Worm (Caenorhabditis elegans) whole organism, early embryonic: ENCODE data around the gene Y60A3A.21.

Experiments
- B0310.2 ChIP-seq: sonication (generic microtip); optimal IDR thresholded peaks from 2 replicates; lab custom pipeline; 2016; ENCODE audit warnings: mild to moderate bottlenecking, missing genetic modification characterization, missing compliant biosample characterization
- F13C5.2 ChIP-seq: sonication (generic microtip); optimal IDR thresholded peaks from 2 replicates; lab custom pipeline; 2017; ENCODE audit warnings: mild to moderate bottlenecking, missing genetic modification characterization, inconsistent platforms, missing compliant biosample characterization
- aly-1 ChIP-seq: sonication (generic microtip); optimal IDR thresholded peaks from 2 replicates; lab custom pipeline; 2016; ENCODE audit warnings: missing genetic modification characterization, missing compliant biosample characterization
- ama-1 ChIP-seq: fragments of 150-350 bp; optimal IDR thresholded peaks from 2 replicates; lab custom pipeline; 2014
- ceh-13 ChIP-seq: fragments of 200-800 bp; sonication (Bioruptor generic); optimal IDR thresholded peaks from 2 replicates; lab custom pipeline; 2018; ENCODE audit warnings: mild to moderate bottlenecking, missing genetic modification characterization, missing compliant biosample characterization
- ceh-36 ChIP-seq: sonication (generic microtip); optimal IDR thresholded peaks from 2 replicates; lab custom pipeline; 2016; ENCODE audit warnings: missing genetic modification characterization, inconsistent platforms, missing compliant biosample characterization
- ets-7 ChIP-seq: sonication (generic microtip); optimal IDR thresholded peaks from 2 replicates; lab custom pipeline; 2016; ENCODE audit warnings: missing genotype, missing genetic modification characterization, missing compliant biosample characterization
- flt-1 ChIP-seq: fragments of 200-800 bp; sonication (Bioruptor generic); IDR thresholded peaks from 2 replicates; pipeline ENCODE4 v1.3.6; 2022; ENCODE audit warnings: missing genetic modification characterization, missing compliant biosample characterization
- hmbx-1 ChIP-seq: sonication (generic microtip); optimal IDR thresholded peaks from 2 replicates; lab custom pipeline; 2016; ENCODE audit warnings: mild to moderate bottlenecking, missing genetic modification characterization, missing compliant biosample characterization
- hmg-4 ChIP-seq: fragments of 200-800 bp; sonication (Bioruptor generic); optimal IDR thresholded peaks from 2 replicates; lab custom pipeline; 2018; ENCODE audit warnings: mild to moderate bottlenecking, missing genetic modification characterization, missing compliant biosample characterization
- hnd-1 ChIP-seq: sonication (generic microtip); optimal IDR thresholded peaks from 2 replicates; lab custom pipeline; 2016; ENCODE audit warnings: missing genetic modification characterization, missing compliant biosample characterization
- pes-1 ChIP-seq: fragments of 200-800 bp; sonication (Bioruptor generic); IDR thresholded peaks from 2 replicates; pipeline ENCODE4 v1.3.6; 2022; ENCODE audit warnings: missing genetic modification reagents, missing genetic modification characterization, missing compliant biosample characterization
- scrt-1 ChIP-seq: fragments of 200-800 bp; sonication (Bioruptor generic); IDR thresholded peaks from 2 replicates; pipeline ENCODE4 v1.3.6; 2022; ENCODE audit warnings: missing genetic modification characterization, missing compliant biosample characterization
- sea-1 ChIP-seq: fragments of 200-800 bp; sonication (Bioruptor generic); conservative IDR thresholded peaks from 2 replicates; pipeline ENCODE4 v1.3.6; 2022; ENCODE audit warnings: missing genetic modification characterization, missing compliant biosample characterization
- tbx-11 ChIP-seq: fragments of 200-800 bp; sonication (Bioruptor generic); IDR thresholded peaks from 2 replicates; pipeline ENCODE4 v1.3.6; 2022; ENCODE audit warnings: missing genetic modification characterization, missing compliant biosample characterization
- tbx-37 ChIP-seq: fragments of 200-800 bp; sonication (Bioruptor generic); conservative IDR thresholded peaks from 2 replicates; pipeline ENCODE4 v1.3.6; 2022; ENCODE audit warnings: missing genetic modification reagents, missing genetic modification characterization, missing compliant biosample characterization
- tra-4 ChIP-seq: sonication (generic microtip); optimal IDR thresholded peaks from 2 replicates; lab custom pipeline; 2017; ENCODE audit warnings: missing genetic modification characterization, missing compliant biosample characterization

Gene Y60A3A.21

ce11 chrV:20022996-20023456 lies 11.3 kb downstream of the Y60A3A.21 start, which contains the start of gene lgc-55:
lgc-55 (plus strand) TSS chrV:20023046.
- no peak for TF ChIP-seq B0310.2 (tag; lab: Kevin White, UChicago)
- no peak for TF ChIP-seq hmg-4 (GFP tag; lab: Kevin White, UChicago)
- TF ChIP-seq ceh-13 (GFP tag; lab: Kevin White, UChicago) = no peak
- TF ChIP-seq pes-1 (GFP tag; lab: Robert Waterston, UW) = no peak
- no peak for TF ChIP-seq tbx-37 (GFP tag; lab: Robert Waterston, UW)
- TF ChIP-seq tbx-11 (GFP tag; lab: Robert Waterston, UW) = no peak
- no peak for TF ChIP-seq aly-1 (tag; lab: Kevin White, UChicago)
- no peak for TF ChIP-seq hmbx-1 (tag; lab: Kevin White, UChicago)
- TF ChIP-seq F13C5.2 (tag; lab: Kevin White, UChicago) = no peak
- no peak for TF ChIP-seq flt-1 (GFP tag; lab: Robert Waterston, UW)
- no peak for TF ChIP-seq sea-1 (GFP tag; lab: Robert Waterston, UW)
- TF ChIP-seq tra-4 = no peak
- TF ChIP-seq ets-7 (tag; lab: Kevin White, UChicago) = no peak
- no peak for TF ChIP-seq ceh-36 (tag; lab: Kevin White, UChicago)
- no peak for TF ChIP-seq scrt-1
- TF ChIP-seq hnd-1 = no peak
- no peak for TF ChIP-seq ama-1

- TF ChIP-seq tbx-37 (GFP tag; lab: Robert Waterston, UW) (no peak), tra-4 (no peak), ets-7 (tag; lab: Kevin White, UChicago) (no peak), hmbx-1 (tag; lab: Kevin White, UChicago) (no peak), hmg-4 (GFP tag; lab: Kevin White, UChicago) (no peak), hnd-1 (no peak)
These were observed 23.2 kb downstream of the Y60A3A.21 start for ce11 chrV:20034912-20035311.

ce11 chrV:20037287-20037686 lies 25.5 kb downstream of the Y60A3A.21 start, which contains the start of gene Y113G7A.16:
Y113G7A.16 (plus strand) TSS chrV:20037587.
- TF ChIP-seq ama-1 = no peak
- TF ChIP-seq tbx-11 (GFP tag; lab: Robert Waterston, UW) = no peak
- no peak for TF ChIP-seq tbx-37 (GFP tag; lab: Robert Waterston, UW)
- no peak for TF ChIP-seq ceh-13 (GFP tag; lab: Kevin White, UChicago)
- no peak for TF ChIP-seq scrt-1
- no peak for TF ChIP-seq sea-1 (GFP tag; lab: Robert Waterston, UW)
- no peak for TF ChIP-seq ceh-36 (tag; lab: Kevin White, UChicago)
- TF ChIP-seq B0310.2 (tag; lab: Kevin White, UChicago) = no peak
- no peak for TF ChIP-seq hmbx-1 (tag; lab: Kevin White, UChicago)
- TF ChIP-seq flt-1 (GFP tag; lab: Robert Waterston, UW) = no peak

ce11 chrV:20047310-20047709 lies 35.6 kb downstream of the Y60A3A.21 start, which contains the start of gene spe-19:
spe-19 (minus strand) TSS chrV:20047410.
- TF ChIP-seq scrt-1 = no peak
- no peak for TF ChIP-seq F13C5.2 (tag; lab: Kevin White, UChicago)
- TF ChIP-seq hmbx-1 (tag; lab: Kevin White, UChicago) = no peak
- no peak for TF ChIP-seq hnd-1
- no peak for TF ChIP-seq flt-1 (GFP tag; lab: Robert Waterston, UW)
- TF ChIP-seq ceh-13 (GFP tag; lab: Kevin White, UChicago) = no peak
- no peak for TF ChIP-seq sea-1 (GFP tag; lab: Robert Waterston, UW)
- no peak for TF ChIP-seq ceh-36 (tag; lab: Kevin White, UChicago)
- TF ChIP-seq tra-4 = no peak
- no peak for TF ChIP-seq tbx-37 (GFP tag; lab: Robert Waterston, UW)

- no peak for TF ChIP-seq B0310.2 (tag; lab: Kevin White, UChicago)
- TF ChIP-seq ceh-13 (GFP tag; lab: Kevin White, UChicago) = no peak
- TF ChIP-seq tra-4 = no peak
- no peak for TF ChIP-seq sea-1 (GFP tag; lab: Robert Waterston, UW)
- TF ChIP-seq tbx-37 (GFP tag; lab: Robert Waterston, UW) = no peak
- no peak for TF ChIP-seq ets-7 (tag; lab: Kevin White, UChicago)
- TF ChIP-seq tbx-11 (GFP tag; lab: Robert Waterston, UW) = no peak
- no peak for TF ChIP-seq aly-1 (tag; lab: Kevin White, UChicago)
- no peak for TF ChIP-seq hmbx-1 (tag; lab: Kevin White, UChicago)
- TF ChIP-seq pes-1 (GFP tag; lab: Robert Waterston, UW) = no peak
- no peak for TF ChIP-seq ceh-36 (tag; lab: Kevin White, UChicago)
- no peak for TF ChIP-seq hmg-4 (GFP tag; lab: Kevin White, UChicago)
- TF ChIP-seq ama-1 = no peak
- no peak for TF ChIP-seq F13C5.2 (tag; lab: Kevin White, UChicago)
- TF ChIP-seq scrt-1 = no peak
- TF ChIP-seq flt-1 (GFP tag; lab: Robert Waterston, UW) = no peak
These were observed 37.3 kb downstream of the Y60A3A.21 start, which contains the start of gene srh-233 for ce11 chrV:20049065-20049464. srh-233 (plus strand) TSS chrV:20049365.

ce11 chrV:20059370-20059769 lies 47.6 kb downstream of the Y60A3A.21 start:
- no peak for TF ChIP-seq sea-1 (GFP tag; lab: Robert Waterston, UW)
- no peak for TF ChIP-seq flt-1 (GFP tag; lab: Robert Waterston, UW)
- no peak for TF ChIP-seq pes-1 (GFP tag; lab: Robert Waterston, UW)
- no peak for TF ChIP-seq tbx-11 (GFP tag; lab: Robert Waterston, UW)
- TF ChIP-seq hnd-1 = no peak
- TF ChIP-seq aly-1 (tag; lab: Kevin White, UChicago) = no peak
- no peak for TF ChIP-seq hmg-4 (GFP tag; lab: Kevin White, UChicago)
- TF ChIP-seq B0310.2 (tag; lab: Kevin White, UChicago) = no peak
- TF ChIP-seq ceh-36 (tag; lab: Kevin White, UChicago) = no peak
- no peak for TF ChIP-seq F13C5.2 (tag; lab: Kevin White, UChicago)
- no peak for TF ChIP-seq ets-7 (tag; lab: Kevin White, UChicago)
- no peak for TF ChIP-seq tbx-37 (GFP tag; lab: Robert Waterston, UW)
- no peak for TF ChIP-seq ama-1

- no peak for TF ChIP-seq tbx-37 (GFP tag; lab: Robert Waterston, UW)
- 0 out of 2 replicates have a peak, but pooled peaks have one; percentile 44 for TF ChIP-seq scrt-1
- 0 out of 2 replicates have a peak, but pooled peaks have one; percentile 11 for TF ChIP-seq pes-1 (GFP tag; lab: Robert Waterston, UW)
- peak; percentile 60 for TF ChIP-seq ceh-36 (tag; lab: Kevin White, UChicago)
These were observed 49.7 kb downstream of the Y60A3A.21 start for ce11 chrV:20061498-20061897.
